In genomic region chrV:11846969-11847368, ce11 we compare ENCODE assay signal across 2 worm cellular contexts.
A peak's percentile ranks its signal among the peaks of the same experiment; 100 is the strongest.
TF ChIP-seq lines count a peak whose summit lies in the region.

No protein-coding gene starts in this region.

TF ChIP-seq in whole organism, L3 larva, 47 proteins besides CTCF, POLR2A, EP300 and RAD21:
- TF ChIP-seq eor-1 (tag; optimal IDR thresholded peaks at IDR 0.05; lab: Kevin White, UChicago) (no peak), pha-4 (tag; optimal IDR thresholded peaks at IDR 0.05; lab: Kevin White, UChicago) (peak; percentile 77)
TF ChIP-seq in whole organism, L3 larva: peak in this region for 1.

TF ChIP-seq in whole organism, L4 larva, 104 proteins besides CTCF, POLR2A, EP300 and RAD21:
- TF ChIP-seq ama-1 (optimal IDR thresholded peaks at IDR 0.05; lab: Kevin White, UChicago) (no peak), unc-62 (GFP tag; optimal IDR thresholded peaks at IDR 0.05 in 1 of 2; lab: Kevin White, UChicago) (peak in 1 of 2 experiments; percentile 86), unc-62 (tag; optimal IDR thresholded peaks at IDR 0.05; lab: Kevin White, UChicago) (no peak), pha-4 (GFP tag; IDR thresholded peaks at IDR 0.05; lab: Robert Waterston, UW) (no peak), pha-4 (tag; optimal IDR thresholded peaks at IDR 0.05; lab: Kevin White, UChicago) (peak; percentile 50), T26A8.4 (GFP tag; IDR thresholded peaks at IDR 0.05; lab: Robert Waterston, UW) (no peak)
TF ChIP-seq in whole organism, L4 larva: peak in this region for 2.
